Fruit fly (Drosophila melanogaster) whole organism, prepupa: ENCODE data around the gene CG42579.

ENCODE experiments used
- Blimp-1 ChIP-seq: fragments of 200-800 bp; sonication (Bioruptor generic); optimal IDR thresholded peaks from 3 replicates; lab custom pipeline; 2017; ENCODE audit warnings: missing biosample characterization, missing genetic modification characterization, mild to moderate bottlenecking, moderate library complexity, missing genetic modification reagents
- CG10631 ChIP-seq: fragments of 200-800 bp; sonication (Bioruptor generic); optimal IDR thresholded peaks from 2 replicates; lab custom pipeline; 2016; ENCODE audit warnings: missing biosample characterization, missing genetic modification characterization
- CG10669 ChIP-seq: fragments of 200-800 bp; sonication (Bioruptor generic); optimal IDR thresholded peaks from 3 replicates; lab custom pipeline; 2018; ENCODE audit warnings: missing biosample characterization, mild to moderate bottlenecking, missing genetic modification characterization, moderate library complexity
- CG11294 ChIP-seq: fragments of 200-800 bp; sonication (Bioruptor generic); IDR thresholded peaks from 2 replicates; pipeline ENCODE4 v1.3.6; 2022; ENCODE audit warnings: missing biosample characterization, missing genetic modification characterization
- CG11902 ChIP-seq: fragments of 200-800 bp; sonication (Bioruptor generic); optimal IDR thresholded peaks from 3 replicates; lab custom pipeline; 2016; ENCODE audit warnings: missing biosample characterization, missing genetic modification characterization
- CG15336 ChIP-seq: fragments of 200-800 bp; sonication (Bioruptor generic); IDR thresholded peaks from 2 replicates; pipeline ENCODE4 v1.3.6; 2022; ENCODE audit warnings: missing biosample characterization, missing genetic modification characterization
- CG3032 ChIP-seq: fragments of 200-800 bp; optimal IDR thresholded peaks from 2 replicates; lab custom pipeline; 2019; ENCODE audit warnings: missing biosample characterization, mild to moderate bottlenecking, missing genetic modification characterization, moderate library complexity
- CG31627 ChIP-seq: fragments of 200-800 bp; sonication (Bioruptor generic); optimal IDR thresholded peaks from 3 replicates; lab custom pipeline; 2016; ENCODE audit warnings: missing biosample characterization, missing genetic modification characterization
- CG32006 ChIP-seq: fragments of 200-800 bp; sonication (Bioruptor generic); optimal IDR thresholded peaks from 3 replicates; lab custom pipeline; 2017; ENCODE audit warnings: missing biosample characterization, mild to moderate bottlenecking, missing genetic modification characterization
- CG34406 ChIP-seq: fragments of 200-800 bp; sonication (Bioruptor generic); optimal IDR thresholded peaks from 3 replicates; lab custom pipeline; 2016; ENCODE audit warnings: missing biosample characterization, missing genetic modification characterization
- CG3919 ChIP-seq: fragments of 200-800 bp; sonication (Bioruptor generic); optimal IDR thresholded peaks from 3 replicates; lab custom pipeline; 2016; ENCODE audit warnings: missing biosample characterization, missing genetic modification characterization
- CG6163 ChIP-seq: fragments of 200-800 bp; sonication (Bioruptor generic); IDR thresholded peaks from 3 replicates; pipeline ENCODE4 v1.3.6; 2022; ENCODE audit warnings: missing biosample characterization, missing genetic modification characterization
- CG6276 ChIP-seq: fragments of 200-800 bp; sonication (Bioruptor generic); optimal IDR thresholded peaks from 2 replicates; lab custom pipeline; 2017; ENCODE audit warnings: missing biosample characterization, mild to moderate bottlenecking, missing genetic modification characterization
- CG8119 ChIP-seq: fragments of 200-800 bp; sonication (Bioruptor generic); IDR thresholded peaks from 3 replicates; pipeline ENCODE4 v1.3.6; 2022; ENCODE audit warnings: missing biosample characterization, missing genetic modification characterization
- CG8632 ChIP-seq: fragments of 200-800 bp; sonication (Bioruptor generic); optimal IDR thresholded peaks from 3 replicates; lab custom pipeline; 2016; ENCODE audit warnings: missing biosample characterization, missing genetic modification characterization
- CG9139 ChIP-seq: fragments of 200-800 bp; sonication (Bioruptor generic); optimal IDR thresholded peaks from 3 replicates; lab custom pipeline; 2017; ENCODE audit warnings: missing biosample characterization, mild to moderate bottlenecking, missing genetic modification characterization
- Eip78C ChIP-seq: fragments of 200-800 bp; sonication (Bioruptor generic); peaks from one replicate; lab custom pipeline; 2016; ENCODE audit warnings: missing biosample characterization, missing genetic modification characterization
- Eip93F ChIP-seq: fragments of 200-800 bp; sonication (Bioruptor generic); optimal IDR thresholded peaks from 2 replicates; lab custom pipeline; 2016; ENCODE audit warnings: missing biosample characterization, mild to moderate bottlenecking, missing genetic modification characterization
- Ets21C ChIP-seq: fragments of 200-800 bp; sonication (Bioruptor generic); optimal IDR thresholded peaks from 3 replicates; lab custom pipeline; 2016; ENCODE audit warnings: missing biosample characterization, missing genetic modification characterization
- Ets96B ChIP-seq: fragments of 200-800 bp; optimal IDR thresholded peaks from 2 replicates; lab custom pipeline; 2019; ENCODE audit warnings: missing biosample characterization, mild to moderate bottlenecking, missing genetic modification characterization, moderate library complexity
- Gug ChIP-seq: fragments of 200-800 bp; sonication (Bioruptor generic); IDR thresholded peaks from 2 replicates; pipeline ENCODE4 v1.3.6; 2022; ENCODE audit warnings: missing biosample characterization, missing genetic modification characterization
- Hr38 ChIP-seq: sonication (Bioruptor generic); optimal IDR thresholded peaks from 2 replicates; lab custom pipeline; 2016; ENCODE audit warnings: missing biosample characterization, missing genetic modification characterization
- Hr39 ChIP-seq: fragments of 200-800 bp; sonication (Bioruptor generic); optimal IDR thresholded peaks from 2 replicates; lab custom pipeline; 2016; ENCODE audit warnings: missing biosample characterization, missing genetic modification characterization
- Hr4 ChIP-seq: fragments of 200-800 bp; sonication (Bioruptor generic); optimal IDR thresholded peaks from 3 replicates; lab custom pipeline; 2016; ENCODE audit warnings: missing biosample characterization, missing genetic modification characterization
- Sox102F ChIP-seq: fragments of 200-800 bp; sonication (Bioruptor generic); optimal IDR thresholded peaks from 2 replicates; lab custom pipeline; 2016; ENCODE audit warnings: missing biosample characterization, mild to moderate bottlenecking, missing genetic modification characterization
- Sox14 ChIP-seq: fragments of 200-800 bp; sonication (Bioruptor generic); optimal IDR thresholded peaks from 3 replicates; lab custom pipeline; 2016; ENCODE audit warnings: missing biosample characterization, missing genetic modification characterization
- achi ChIP-seq: fragments of 200-800 bp; sonication (Bioruptor generic); optimal IDR thresholded peaks from 3 replicates; lab custom pipeline; 2016; ENCODE audit warnings: missing biosample characterization, missing genetic modification characterization
- cyc ChIP-seq: fragments of 200-800 bp; sonication (Bioruptor generic); optimal IDR thresholded peaks from 3 replicates; lab custom pipeline; 2016; ENCODE audit warnings: missing biosample characterization, missing genetic modification characterization
- eg ChIP-seq: fragments of 200-800 bp; sonication (Bioruptor generic); IDR thresholded peaks from 3 replicates; pipeline ENCODE4 v1.3.6; 2022; ENCODE audit warnings: missing biosample characterization, missing genetic modification characterization
- esn ChIP-seq: fragments of 200-800 bp; sonication (Bioruptor generic); optimal IDR thresholded peaks from 2 replicates; lab custom pipeline; 2016; ENCODE audit warnings: missing biosample characterization, mild to moderate bottlenecking, missing genetic modification characterization, moderate library complexity
- fd59A ChIP-seq: fragments of 200-800 bp; sonication (Bioruptor generic); optimal IDR thresholded peaks from 2 replicates; lab custom pipeline; 2017; ENCODE audit warnings: missing biosample characterization, mild to moderate bottlenecking, missing genetic modification characterization, missing genetic modification reagents
- fd85E ChIP-seq: fragments of 200-800 bp; sonication (Bioruptor generic); optimal IDR thresholded peaks from 3 replicates; lab custom pipeline; 2016; ENCODE audit warnings: missing biosample characterization, missing genetic modification characterization
- fkh ChIP-seq: fragments of 200-800 bp; sonication (Bioruptor generic); optimal IDR thresholded peaks from 3 replicates; lab custom pipeline; 2017; ENCODE audit warnings: missing biosample characterization, mild to moderate bottlenecking, missing genetic modification characterization, moderate library complexity
- lz ChIP-seq: fragments of 200-800 bp; sonication (Bioruptor generic); optimal IDR thresholded peaks from 3 replicates; lab custom pipeline; 2016; ENCODE audit warnings: missing biosample characterization, missing genetic modification characterization
- net ChIP-seq: fragments of 200-800 bp; sonication (Bioruptor generic); optimal IDR thresholded peaks from 3 replicates; lab custom pipeline; 2016; ENCODE audit warnings: missing biosample characterization, missing genetic modification characterization
- pdm3 ChIP-seq: fragments of 200-800 bp; sonication (Bioruptor generic); optimal IDR thresholded peaks from 3 replicates; lab custom pipeline; 2016; ENCODE audit warnings: missing biosample characterization, missing genetic modification characterization
- ss ChIP-seq, 2 experiments: fragments of 200-800 bp; sonication (Bioruptor generic); optimal IDR thresholded peaks; 2 replicates in 1 of 2; 3 replicates in 1 of 2; lab custom pipeline; 2017 to 2018; ENCODE audit warnings: mild to moderate bottlenecking in 2 of 2, missing biosample characterization in 2 of 2, missing genetic modification characterization in 2 of 2, moderate library complexity in 1 of 2
- svp ChIP-seq: fragments of 200-800 bp; sonication (Bioruptor generic); peaks from one replicate; lab custom pipeline; 2016; ENCODE audit warnings: missing biosample characterization, missing genetic modification characterization
- topi ChIP-seq: fragments of 200-800 bp; sonication (Bioruptor generic); optimal IDR thresholded peaks from 3 replicates; lab custom pipeline; 2016; ENCODE audit warnings: missing biosample characterization, missing genetic modification characterization
- vri ChIP-seq: fragments of 200-800 bp; sonication (Bioruptor generic); optimal IDR thresholded peaks from 3 replicates; lab custom pipeline; 2016; ENCODE audit warnings: missing biosample characterization, mild to moderate bottlenecking, missing genetic modification characterization

The CG42579 gene

DNA sequence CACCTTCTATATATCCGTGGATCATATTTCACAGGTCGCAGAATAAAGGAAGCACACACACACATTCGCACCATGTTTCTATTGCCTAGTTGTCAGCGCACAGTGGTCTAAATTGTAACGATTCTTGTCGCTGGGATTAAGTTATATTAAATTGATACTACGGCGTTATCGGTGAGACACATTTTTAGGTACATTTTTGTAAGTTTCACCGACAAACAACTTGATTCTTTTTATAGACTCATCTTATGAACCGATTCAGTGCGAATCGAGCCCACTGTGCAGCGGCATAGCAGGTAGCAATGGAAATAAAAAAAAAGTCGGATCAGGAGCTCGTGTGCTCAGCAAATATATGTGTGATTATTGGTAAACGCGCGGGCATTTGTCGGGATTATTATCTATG, 47.0 kb upstream of the CG42579 start (continued):
- no peak for TF ChIP-seq svp
- TF ChIP-seq CG6276, result no peak
- peak; percentile 84 for TF ChIP-seq pdm3 (GFP tag; lab: Kevin White, UChicago)
- TF ChIP-seq fd85E (GFP tag; lab: Kevin White, UChicago), result peak; percentile 1
- peak; percentile 87 for TF ChIP-seq Eip78C (GFP tag; lab: Kevin White, UChicago)
- TF ChIP-seq CG6163, result peak; percentile 87
- TF ChIP-seq eg (GFP tag; lab: Robert Waterston, UW), result peak; percentile 69; the same call in 2 of the 3 replicates
- TF ChIP-seq lz (GFP tag; lab: Kevin White, UChicago), result peak; percentile 80
- no peak for TF ChIP-seq Blimp-1 (GFP tag; lab: Kevin White, UChicago)
- TF ChIP-seq ss (GFP tag; optimal IDR thresholded peaks at IDR 0.05; lab: Kevin White, UChicago), result no peak
- TF ChIP-seq CG32006 (GFP tag; lab: Kevin White, UChicago), result peak; percentile 82
- TF ChIP-seq fd59A (GFP tag; lab: Kevin White, UChicago), result peak; percentile 19
- TF ChIP-seq Ets21C, result peak; percentile 72
- peak; percentile 76 for TF ChIP-seq vri
- TF ChIP-seq CG3032 (tag; lab: Kevin White, UChicago), result no peak
- peak; percentile 79 for TF ChIP-seq esn (GFP tag; lab: Kevin White, UChicago)
- TF ChIP-seq CG9139, result no peak

DNA sequence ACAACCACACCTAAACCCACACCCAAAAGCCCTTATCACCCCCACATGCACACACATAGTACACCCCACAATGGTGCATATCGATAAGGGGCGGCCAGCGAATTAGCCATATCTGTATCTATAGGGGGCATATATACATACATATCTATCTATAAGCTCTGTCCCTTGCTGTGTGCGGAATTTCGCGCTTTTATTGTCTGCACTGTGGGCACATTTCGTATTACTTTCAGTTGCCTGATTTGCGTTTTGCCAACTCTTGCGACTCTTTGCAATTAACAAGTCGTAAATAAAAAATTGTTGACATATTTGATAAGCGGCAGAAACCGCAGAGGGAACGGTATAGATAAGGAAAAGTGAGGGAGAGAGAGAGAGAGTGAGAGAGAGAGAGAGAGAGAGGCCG, 46.0 kb upstream of the CG42579 start:
- TF ChIP-seq Ets96B (tag; lab: Kevin White, UChicago) (no peak), net (GFP tag; lab: Kevin White, UChicago) (no peak), CG10631 (GFP tag; lab: Kevin White, UChicago) (no peak), Eip78C (GFP tag; lab: Kevin White, UChicago) (peak; percentile 58), CG11902 (GFP tag; lab: Kevin White, UChicago) (no peak), Sox14 (no peak), Sox102F (GFP tag; lab: Kevin White, UChicago) (no peak), Gug (GFP tag; lab: Robert Waterston, UW) (no peak), CG3919 (no peak), CG9139 (no peak), topi (GFP tag; lab: Kevin White, UChicago) (no peak), cyc (GFP tag; lab: Kevin White, UChicago) (no peak), CG10669 (no peak), Blimp-1 (GFP tag; lab: Kevin White, UChicago) (no peak), CG15336 (GFP tag; lab: Robert Waterston, UW) (no peak), ss (GFP tag; optimal IDR thresholded peaks at IDR 0.05; lab: Kevin White, UChicago) (no peak), Ets21C (no peak), Hr39 (GFP tag; lab: Kevin White, UChicago) (no peak), CG8632 (GFP tag; lab: Kevin White, UChicago) (no peak), Hr38 (GFP tag; lab: Kevin White, UChicago) (no peak), svp (peak; percentile 84), vri (peak; percentile 65), Hr4 (GFP tag; lab: Kevin White, UChicago) (no peak), pdm3 (GFP tag; lab: Kevin White, UChicago) (no peak), CG8119 (GFP tag; lab: Robert Waterston, UW) (no peak), achi (GFP tag; lab: Kevin White, UChicago) (no peak), CG11294 (GFP tag; lab: Robert Waterston, UW) (no peak), CG31627 (GFP tag; lab: Kevin White, UChicago) (no peak), CG34406 (GFP tag; lab: Kevin White, UChicago) (no peak), fkh (GFP tag; lab: Kevin White, UChicago) (peak; percentile 44), CG6276 (no peak), Eip93F (GFP tag; lab: Kevin White, UChicago) (peak; percentile 84)
